Fruit fly (Drosophila melanogaster): ENCODE data around the gene CG12155.

The CG12155 gene

DNA sequence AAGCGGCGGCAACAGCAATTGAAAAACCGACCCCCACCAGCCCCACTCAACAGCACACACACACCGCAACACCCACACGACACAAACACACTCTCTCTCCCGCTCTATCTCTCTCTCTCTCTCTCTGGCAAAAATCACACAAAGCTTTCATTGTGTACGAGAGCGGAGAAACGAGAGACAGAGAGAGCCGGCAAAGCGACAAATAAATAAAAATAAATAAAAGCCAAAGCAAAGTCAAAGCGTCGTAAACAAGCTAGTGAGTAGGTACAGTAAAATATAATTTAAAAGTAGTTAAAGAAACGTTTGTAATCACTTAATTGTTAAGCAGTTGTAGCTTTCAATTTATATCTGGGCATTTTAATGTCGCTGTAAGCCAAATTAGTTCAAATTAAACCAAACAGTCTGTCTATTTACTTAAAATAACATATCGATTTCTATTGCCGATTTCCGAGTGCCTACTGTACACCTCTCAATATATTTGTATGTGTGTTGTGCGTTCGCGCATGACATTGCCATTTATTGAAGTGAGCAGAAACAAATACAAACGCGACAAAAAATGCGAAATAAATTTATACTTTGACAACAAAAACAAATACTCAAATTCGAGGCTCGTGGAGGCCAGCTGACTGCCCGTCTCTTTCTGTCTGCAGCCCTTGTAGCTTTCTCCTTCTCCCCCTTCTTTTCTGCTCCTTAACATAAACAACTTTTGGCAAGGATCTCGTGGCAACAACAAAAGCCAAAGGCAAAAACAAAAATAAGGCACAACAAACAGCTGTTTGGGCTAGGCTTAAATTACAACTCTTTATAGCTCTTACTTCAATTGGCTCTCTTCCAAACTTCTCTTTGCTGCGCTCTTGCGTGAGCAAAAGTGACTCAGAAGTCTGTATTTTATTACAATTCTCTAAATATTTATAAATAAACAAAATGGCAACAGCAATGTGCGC is 31.6 kb upstream of the CG12155 start (continued):
- TF ChIP-seq CG3995 (GFP tag; optimal IDR thresholded peaks at IDR 0.05) = peak; percentile 67
- TF ChIP-seq CG2678 (tag; optimal IDR thresholded peaks at IDR 0.05) = peak; percentile 96
- peak; percentile 89 for TF ChIP-seq CG12299 (tag; optimal IDR thresholded peaks at IDR 0.05)
- peak; percentile 95 for TF ChIP-seq Dek (tag; optimal IDR thresholded peaks at IDR 0.05)
- TF ChIP-seq CG9609 (GFP tag; optimal IDR thresholded peaks at IDR 0.05) = peak; percentile 81
- peak; percentile 96 for TF ChIP-seq CG12659 (GFP tag; optimal IDR thresholded peaks at IDR 0.05)
- peak; percentile 85 for TF ChIP-seq CG12744 (GFP tag; optimal IDR thresholded peaks at IDR 0.05)
- peak; percentile 84 for TF ChIP-seq nmo (GFP tag; optimal IDR thresholded peaks at IDR 0.05)
- TF ChIP-seq caup (GFP tag; optimal IDR thresholded peaks at IDR 0.05; ENCODE audit: severe bottlenecking) = peak; percentile 95
- TF ChIP-seq Dref (GFP tag; IDR thresholded peaks at IDR 0.05) = no peak
- TF ChIP-seq mam (GFP tag; optimal IDR thresholded peaks at IDR 0.05) = peak; percentile 93
- peak; percentile 91 for TF ChIP-seq CG12071 (GFP tag; optimal IDR thresholded peaks at IDR 0.05)
- peak; percentile 94 for TF ChIP-seq CG7839 (tag; optimal IDR thresholded peaks at IDR 0.05)
- peak; percentile 87 for TF ChIP-seq cas (GFP tag; IDR thresholded peaks at IDR 0.05)
- peak; percentile 96 for TF ChIP-seq Hand (GFP tag; optimal IDR thresholded peaks at IDR 0.05)
- TF ChIP-seq da (GFP tag; optimal IDR thresholded peaks at IDR 0.05) = peak; percentile 39
- peak; percentile 84; the same call in 2 of the 3 replicates for TF ChIP-seq C15 (GFP tag; IDR thresholded peaks at IDR 0.05)
- TF ChIP-seq Hr39 (optimal IDR thresholded peaks at IDR 0.05) = no peak
- no peak for TF ChIP-seq CG1832 (GFP tag; optimal IDR thresholded peaks at IDR 0.05)
- peak; percentile 54 for TF ChIP-seq croc (GFP tag; conservative IDR thresholded peaks at IDR 0.05)
- TF ChIP-seq Kr (GFP tag; optimal IDR thresholded peaks at IDR 0.05) = no peak
- TF ChIP-seq CG31224 (GFP tag; IDR thresholded peaks at IDR 0.05) = peak; percentile 85
- TF ChIP-seq Bdp1 (GFP tag; optimal IDR thresholded peaks at IDR 0.05) = peak; percentile 30
- peak; percentile 94 for TF ChIP-seq Fer3 (tag; optimal IDR thresholded peaks at IDR 0.05)
- no peak for TF ChIP-seq cad (GFP tag; optimal IDR thresholded peaks at IDR 0.05)
- peak; percentile 57 for TF ChIP-seq zen (tag; optimal IDR thresholded peaks at IDR 0.05)
- TF ChIP-seq CG6272 (GFP tag; IDR thresholded peaks at IDR 0.05) = peak; percentile 74
- TF ChIP-seq gem (tag; optimal IDR thresholded peaks at IDR 0.05) = peak; percentile 94
- TF ChIP-seq CG6654 (GFP tag; optimal IDR thresholded peaks at IDR 0.05) = peak; percentile 59
- no peak for TF ChIP-seq Scr (GFP tag; IDR thresholded peaks at IDR 0.05; ENCODE audit: partially characterized antibody)
- peak; percentile 46; the same call in 1 of the 2 replicates for TF ChIP-seq peb (GFP tag; IDR thresholded peaks at IDR 0.05)
- peak; percentile 84 for TF ChIP-seq CG34422 (GFP tag; IDR thresholded peaks at IDR 0.05)
- peak; percentile 62 for TF ChIP-seq crol (GFP tag; IDR thresholded peaks at IDR 0.05)
- TF ChIP-seq CG5245 (GFP tag; optimal IDR thresholded peaks at IDR 0.05) = peak; percentile 64
- TF ChIP-seq CG6791 (GFP tag; IDR thresholded peaks at IDR 0.05; ENCODE audit: partially characterized antibody) = no peak
- TF ChIP-seq Spps (tag; optimal IDR thresholded peaks at IDR 0.05) = no peak
- peak; percentile 81 for TF ChIP-seq nom (GFP tag; optimal IDR thresholded peaks at IDR 0.05)
- peak; percentile 41 for TF ChIP-seq kni (GFP tag; optimal IDR thresholded peaks at IDR 0.05)
- peak; percentile 82 for TF ChIP-seq seq (GFP tag; IDR thresholded peaks at IDR 0.05)
- no peak for TF ChIP-seq Sin3A (optimal IDR thresholded peaks at IDR 0.05)
- peak; percentile 83 for TF ChIP-seq tin (GFP tag; optimal IDR thresholded peaks at IDR 0.05)
- peak; percentile 75 for TF ChIP-seq Usf (GFP tag; optimal IDR thresholded peaks at IDR 0.05)
- 0 out of 3 replicates have a peak, but pooled peaks have one; percentile 64 for TF ChIP-seq CG3726 (GFP tag; IDR thresholded peaks at IDR 0.05)
- TF ChIP-seq CG8089 (GFP tag; optimal IDR thresholded peaks at IDR 0.05) = peak; percentile 27
- peak; percentile 90 for TF ChIP-seq CG15514 (GFP tag; optimal IDR thresholded peaks at IDR 0.05)
- no peak for TF ChIP-seq sens-2 (GFP tag; IDR thresholded peaks at IDR 0.05)
- TF ChIP-seq H15 (GFP tag; IDR thresholded peaks at IDR 0.05) = peak; percentile 63; the same call in 2 of the 3 replicates
- no peak for TF ChIP-seq Doc3 (GFP tag; IDR thresholded peaks at IDR 0.05; ENCODE audit: partially characterized antibody)

Data from whole organism, embryonic.